Worm (Caenorhabditis elegans): ENCODE measurements around the gene T22C8.1.

- no peak for TF ChIP-seq ama-1 (optimal IDR thresholded peaks at IDR 0.05)
- TF ChIP-seq pes-1 (GFP tag; IDR thresholded peaks at IDR 0.05), result no peak
- no peak for TF ChIP-seq ceh-36 (tag; optimal IDR thresholded peaks at IDR 0.05)
- TF ChIP-seq tra-4 (tag; optimal IDR thresholded peaks at IDR 0.05), result no peak
- no peak for TF ChIP-seq hmg-4 (GFP tag; optimal IDR thresholded peaks at IDR 0.05)
- no peak for TF ChIP-seq hmbx-1 (tag; optimal IDR thresholded peaks at IDR 0.05)
- TF ChIP-seq flt-1 (GFP tag; IDR thresholded peaks at IDR 0.05), result no peak
- no peak for TF ChIP-seq B0310.2 (tag; optimal IDR thresholded peaks at IDR 0.05)
- TF ChIP-seq tbx-11 (GFP tag; IDR thresholded peaks at IDR 0.05), result no peak
- no peak for TF ChIP-seq aly-1 (tag; optimal IDR thresholded peaks at IDR 0.05)
These were observed 10.1 kb upstream of the T22C8.1 start, which contains the start of the genes cpf-1 and rpl-26 for ce11 chrII:8602337-8602944.
